Fruit fly (Drosophila melanogaster): ENCODE measurements around the gene CG2116.

- TF ChIP-seq Sin3A (optimal IDR thresholded peaks at IDR 0.05), result no peak
- no peak for TF ChIP-seq CG2199 (GFP tag; IDR thresholded peaks at IDR 0.05)
- TF ChIP-seq CG2678 (tag; optimal IDR thresholded peaks at IDR 0.05), result no peak
- TF ChIP-seq CG8765 (GFP tag; IDR thresholded peaks at IDR 0.05), result no peak
- TF ChIP-seq tll (GFP tag; optimal IDR thresholded peaks at IDR 0.05), result no peak
- TF ChIP-seq p53 (GFP tag; optimal IDR thresholded peaks at IDR 0.05), result no peak
- no peak for TF ChIP-seq Scr (GFP tag; IDR thresholded peaks at IDR 0.05; ENCODE audit: partially characterized antibody)
- TF ChIP-seq Lpt (GFP tag; optimal IDR thresholded peaks at IDR 0.05), result no peak
- TF ChIP-seq aop (GFP tag; IDR thresholded peaks at IDR 0.05), result no peak
- no peak for TF ChIP-seq pum (GFP tag; optimal IDR thresholded peaks at IDR 0.05)
- no peak for TF ChIP-seq CG4617 (GFP tag; optimal IDR thresholded peaks at IDR 0.05; ENCODE audit: borderline replicate concordance)
- TF ChIP-seq CG4820 (GFP tag; optimal IDR thresholded peaks at IDR 0.05), result no peak
- TF ChIP-seq CG34422 (GFP tag; IDR thresholded peaks at IDR 0.05), result no peak
Measured at dm6 chrX:8152077-8152476, 22.5 kb downstream of the CG2116 start, which contains the start of gene Gbeta5.
